Worm (Caenorhabditis elegans) whole organism, L2 larva: ENCODE data around the gene scl-27.

ENCODE experiments used
- blmp-1 ChIP-seq: sonication (generic microtip); optimal IDR thresholded peaks from 2 replicates; lab custom pipeline; 2017; ENCODE audit warnings: missing genetic modification characterization, mild to moderate bottlenecking, missing compliant biosample characterization, antibody characterized with exemption, moderate library complexity; ENCODE audit not compliant: insufficient read depth
- gmeb-1 ChIP-seq: fragments of 150-350 bp; optimal IDR thresholded peaks from 2 replicates; lab custom pipeline; 2014; ENCODE audit warnings: missing biosample characterization, missing genetic modification characterization
- nhr-25 ChIP-seq: fragments of 150-350 bp; sonication (generic microtip); optimal IDR thresholded peaks from 3 replicates; lab custom pipeline; 2014; ENCODE audit warnings: missing biosample characterization, missing genetic modification characterization
- nhr-6 ChIP-seq: fragments of 150-350 bp; optimal IDR thresholded peaks from 2 replicates; lab custom pipeline; 2014; ENCODE audit warnings: missing biosample characterization, missing genetic modification characterization
- peb-1 ChIP-seq: fragments of 150-350 bp; optimal IDR thresholded peaks from 2 replicates; lab custom pipeline; 2014; ENCODE audit warnings: missing biosample characterization, missing genetic modification characterization
- ztf-4 ChIP-seq: fragments of 150-350 bp; optimal IDR thresholded peaks from 2 replicates; lab custom pipeline; 2014; ENCODE audit warnings: missing biosample characterization, missing genetic modification characterization

ce11 chrV:392199-392678 lies 7.6 kb upstream of the scl-27 start, which contains the start of gene nhr-254:
- TF ChIP-seq blmp-1 (tag; lab: Kevin White, UChicago) (no peak), nhr-25 (tag; lab: Kevin White, UChicago) (no peak), gmeb-1 (no peak), ztf-4 (tag; lab: Kevin White, UChicago) (no peak), peb-1 (no peak), nhr-6 (tag; lab: Kevin White, UChicago) (no peak)
